Worm (Caenorhabditis elegans): ENCODE data around the gene rpac-19.

rpac-19 gene

ce11 chrIII:9629855-9630254 is at the start of gene rpac-19:
TSS of gene rpac-19 (minus strand) at chrIII:9629885.
- 0 out of 2 replicates have a peak, but pooled peaks have one; percentile 8 for TF ChIP-seq saeg-2 (GFP tag; IDR thresholded peaks at IDR 0.05)
- no peak for TF ChIP-seq ceh-44 (GFP tag; IDR thresholded peaks at IDR 0.05)
- no peak for TF ChIP-seq spr-3 (GFP tag; optimal IDR thresholded peaks at IDR 0.05)
- TF ChIP-seq aly-2 (tag; optimal IDR thresholded peaks at IDR 0.05): no peak
- no peak for TF ChIP-seq hlh-11 (tag; optimal IDR thresholded peaks at IDR 0.05)
- peak; percentile 72; the same call in 1 of the 2 replicates for TF ChIP-seq mdt-29 (GFP tag; IDR thresholded peaks at IDR 0.05)
- no peak for TF ChIP-seq F26F4.8 (GFP tag; conservative IDR thresholded peaks at IDR 0.05)
- 0 out of 2 replicates have a peak, but pooled peaks have one; percentile 29 for TF ChIP-seq ceh-20 (GFP tag; IDR thresholded peaks at IDR 0.05)
- no peak for TF ChIP-seq F44E2.7 (GFP tag; IDR thresholded peaks at IDR 0.05)
- TF ChIP-seq ces-1 (GFP tag; optimal IDR thresholded peaks at IDR 0.05): no peak
- TF ChIP-seq hmg-1.1 (GFP tag; IDR thresholded peaks at IDR 0.05): peak; percentile 56
- 0 out of 2 replicates have a peak, but pooled peaks have one; percentile 56 for TF ChIP-seq Y105C5A.15 (GFP tag; IDR thresholded peaks at IDR 0.05)
- no peak for TF ChIP-seq skn-1 (tag; optimal IDR thresholded peaks at IDR 0.05)
- no peak for TF ChIP-seq D1046.2 (GFP tag; IDR thresholded peaks at IDR 0.05)
- TF ChIP-seq nhr-28 (tag; optimal IDR thresholded peaks at IDR 0.05): peak; percentile 20
- TF ChIP-seq nhr-42 (GFP tag; IDR thresholded peaks at IDR 0.05): peak; percentile 38; the same call in 1 of the 2 replicates
- peak; percentile 65 for TF ChIP-seq nhr-48 (tag; optimal IDR thresholded peaks at IDR 0.05)
- peak; percentile 73; the same call in 1 of the 2 replicates for TF ChIP-seq zfp-3 (GFP tag; conservative IDR thresholded peaks at IDR 0.05)
- TF ChIP-seq dpl-1 (GFP tag; optimal IDR thresholded peaks at IDR 0.05): peak; percentile 71
- peak; percentile 67; the same call in 1 of the 2 replicates for TF ChIP-seq php-3 (GFP tag; IDR thresholded peaks at IDR 0.05)
- peak; percentile 82 for TF ChIP-seq T26A8.4 (GFP tag; IDR thresholded peaks at IDR 0.05)
- peak; percentile 80 for TF ChIP-seq nhr-102 (tag; optimal IDR thresholded peaks at IDR 0.05)
- peak; percentile 81 for TF ChIP-seq nhr-6 (tag; optimal IDR thresholded peaks at IDR 0.05)
- TF ChIP-seq nhr-10 (tag; optimal IDR thresholded peaks at IDR 0.05): peak; percentile 13
- TF ChIP-seq dmd-9 (GFP tag; IDR thresholded peaks at IDR 0.05): no peak
- peak; percentile 60 for TF ChIP-seq ztf-7 (tag; optimal IDR thresholded peaks at IDR 0.05)
- no peak for TF ChIP-seq zip-11 (GFP tag; IDR thresholded peaks at IDR 0.05)
- TF ChIP-seq fos-1 (tag; optimal IDR thresholded peaks at IDR 0.05): no peak
- TF ChIP-seq mep-1 (tag; optimal IDR thresholded peaks at IDR 0.05): peak; percentile 75
- peak; percentile 80 for TF ChIP-seq spr-1 (tag; optimal IDR thresholded peaks at IDR 0.05)
- TF ChIP-seq mes-2 (tag; optimal IDR thresholded peaks at IDR 0.05; ENCODE audit: poor library complexity, severe bottlenecking): peak; percentile 91
- no peak for TF ChIP-seq daf-8 (GFP tag; IDR thresholded peaks at IDR 0.05)
- TF ChIP-seq vab-7 (GFP tag; IDR thresholded peaks at IDR 0.05): 0 out of 2 replicates have a peak, but pooled peaks have one; percentile 37
- TF ChIP-seq mdl-1 (tag; optimal IDR thresholded peaks at IDR 0.05): peak in 1 of 2 experiments; percentile 33
- TF ChIP-seq ceh-82 (tag; optimal IDR thresholded peaks at IDR 0.05): no peak
- no peak for TF ChIP-seq snpc-4 (tag; optimal IDR thresholded peaks at IDR 0.05)
- TF ChIP-seq egl-43 (GFP tag; IDR thresholded peaks at IDR 0.05): 0 out of 2 replicates have a peak, but pooled peaks have one; percentile 43
- TF ChIP-seq sdz-12 (GFP tag; optimal IDR thresholded peaks at IDR 0.05): peak; percentile 64
- peak; percentile 70 for TF ChIP-seq F49E8.2 (tag; optimal IDR thresholded peaks at IDR 0.05; ENCODE audit: borderline replicate concordance)
- TF ChIP-seq T20F7.1 (GFP tag; optimal IDR thresholded peaks at IDR 0.05): peak; percentile 70
- TF ChIP-seq ama-1 (optimal IDR thresholded peaks at IDR 0.05): peak; percentile 83
- no peak for TF ChIP-seq fkh-10 (GFP tag; optimal IDR thresholded peaks at IDR 0.05)
- TF ChIP-seq lin-29 (GFP tag; IDR thresholded peaks at IDR 0.05): 0 out of 2 replicates have a peak, but pooled peaks have one; percentile 65
- no peak for TF ChIP-seq unc-62 (GFP tag; optimal IDR thresholded peaks at IDR 0.05 in 1 of 2)
- no peak for TF ChIP-seq unc-62 (tag; optimal IDR thresholded peaks at IDR 0.05)
- peak; percentile 72 for TF ChIP-seq aha-1 (tag)
- TF ChIP-seq nhr-111 (GFP tag; optimal IDR thresholded peaks at IDR 0.05): no peak
- TF ChIP-seq ceh-28 (tag; optimal IDR thresholded peaks at IDR 0.05): no peak
- peak; percentile 12 for TF ChIP-seq pqm-1 (tag; optimal IDR thresholded peaks at IDR 0.05)
- peak; percentile 58; the same call in 1 of the 2 replicates for TF ChIP-seq arid-1 (GFP tag; conservative IDR thresholded peaks at IDR 0.05)
- no peak for TF ChIP-seq nhr-25 (tag; optimal IDR thresholded peaks at IDR 0.05; ENCODE audit: borderline replicate concordance, insufficient read depth)
- TF ChIP-seq nhr-11 (tag; optimal IDR thresholded peaks at IDR 0.05): no peak

Measured in whole organism, L4 larva.